Worm (Caenorhabditis elegans): ENCODE data around the gene nfx-1.
A peak's percentile ranks its signal among the peaks of the same experiment; 100 is the strongest.

nfx-1 gene

DNA sequence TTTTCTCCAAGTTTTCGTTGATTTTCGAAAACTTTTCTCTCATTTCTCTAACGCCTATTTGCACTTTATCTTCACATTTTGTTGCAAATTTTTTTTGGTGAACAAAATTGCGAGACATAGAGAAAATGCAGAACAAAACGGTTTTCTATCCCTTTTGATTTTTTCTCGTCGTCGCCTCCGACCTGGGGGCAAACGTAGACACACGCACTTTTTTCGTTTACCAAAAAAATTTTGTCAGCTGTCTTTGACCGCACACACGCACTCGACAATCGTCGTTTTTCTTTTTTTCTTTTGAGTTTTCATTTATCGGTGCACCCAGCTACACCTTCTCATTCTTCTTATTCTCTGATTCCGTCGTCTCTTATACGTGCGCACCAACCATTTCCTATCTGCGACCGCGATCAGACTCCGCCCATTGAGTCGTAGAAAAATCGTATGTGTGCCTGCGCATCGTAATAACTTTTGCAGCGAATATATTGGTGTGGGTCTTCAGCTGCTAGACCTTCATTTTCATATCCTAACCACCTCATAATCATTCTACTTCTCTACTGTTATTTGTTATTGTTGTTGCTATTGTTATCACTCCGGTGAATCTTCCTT lies 12.8 kb upstream of the nfx-1 start (continued):
- TF ChIP-seq aha-1 (tag; optimal IDR thresholded peaks at IDR 0.05), result no peak
- no peak for TF ChIP-seq nhr-28 (tag; optimal IDR thresholded peaks at IDR 0.05)
- no peak for TF ChIP-seq ceh-63 (GFP tag; optimal IDR thresholded peaks at IDR 0.05)
- peak in 1 of 2 experiments; percentile 58 for TF ChIP-seq mdl-1 (tag; optimal IDR thresholded peaks at IDR 0.05)
- no peak for TF ChIP-seq ztf-11 (tag; optimal IDR thresholded peaks at IDR 0.05)
- peak; percentile 59 for TF ChIP-seq nhr-47 (tag; optimal IDR thresholded peaks at IDR 0.05)
- TF ChIP-seq lin-39 (tag; optimal IDR thresholded peaks at IDR 0.05), result peak; percentile 80
- TF ChIP-seq isw-1 (GFP tag; IDR thresholded peaks at IDR 0.05), result no peak
- TF ChIP-seq unc-130 (tag; optimal IDR thresholded peaks at IDR 0.05), result peak; percentile 57
- TF ChIP-seq mef-2 (tag; optimal IDR thresholded peaks at IDR 0.05), result no peak
- TF ChIP-seq pag-3 (tag; optimal IDR thresholded peaks at IDR 0.05; ENCODE audit: borderline replicate concordance, insufficient read depth), result no peak
- no peak for TF ChIP-seq ama-1 (optimal IDR thresholded peaks at IDR 0.05)
- TF ChIP-seq nhr-19 (GFP tag; conservative IDR thresholded peaks at IDR 0.05), result peak; percentile 78
- TF ChIP-seq nhr-77 (tag; optimal IDR thresholded peaks at IDR 0.05), result peak; percentile 53
- peak in 1 of 2 experiments; percentile 45 for TF ChIP-seq efl-1 (optimal IDR thresholded peaks at IDR 0.05)
- TF ChIP-seq efl-1 (GFP tag; optimal IDR thresholded peaks at IDR 0.05 in 1 of 2), result peak in 1 of 2 experiments; percentile 88
- TF ChIP-seq skn-1 (tag; optimal IDR thresholded peaks at IDR 0.05), result peak; percentile 25
- no peak for TF ChIP-seq aly-2 (tag; optimal IDR thresholded peaks at IDR 0.05)
- TF ChIP-seq grh-1 (GFP tag; IDR thresholded peaks at IDR 0.05), result peak; percentile 57
- peak; percentile 61 to 81 for TF ChIP-seq lsy-2 (tag; optimal IDR thresholded peaks at IDR 0.05)
- TF ChIP-seq pax-3 (tag; optimal IDR thresholded peaks at IDR 0.05), result no peak
- peak; percentile 51 for TF ChIP-seq nhr-90 (tag; optimal IDR thresholded peaks at IDR 0.05; ENCODE audit: poor library complexity)
- no peak for TF ChIP-seq elt-2 (tag; optimal IDR thresholded peaks at IDR 0.05)
- peak; percentile 70 for TF ChIP-seq mep-1 (tag; optimal IDR thresholded peaks at IDR 0.05)
- TF ChIP-seq nhr-85 (tag), result peak; percentile 99
- TF ChIP-seq nhr-71 (tag; optimal IDR thresholded peaks at IDR 0.05), result peak; percentile 93
- peak; percentile 25 for TF ChIP-seq xbp-1 (tag; optimal IDR thresholded peaks at IDR 0.05)

DNA sequence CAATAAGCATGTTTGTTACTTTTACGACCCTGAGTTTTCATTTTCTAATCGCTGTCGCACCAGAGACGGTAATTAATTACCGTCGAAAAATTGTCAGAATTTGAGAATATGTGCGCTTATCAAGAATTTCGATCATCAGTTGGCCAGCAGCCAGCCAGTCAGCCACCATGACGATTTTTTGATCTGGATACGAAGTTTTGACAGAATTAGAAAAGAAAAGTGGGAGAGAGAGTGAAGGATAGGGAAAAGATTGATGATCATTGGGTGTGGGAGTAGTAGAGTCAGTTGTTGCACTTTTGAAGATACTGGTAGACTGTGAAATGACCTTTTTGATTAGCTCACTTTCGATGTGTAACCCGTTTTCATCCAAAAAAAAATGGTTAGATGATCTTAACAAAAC lies 10.8 kb upstream of the nfx-1 start:
- TF ChIP-seq irx-1 (tag; optimal IDR thresholded peaks at IDR 0.05) (peak; percentile 22), hlh-17 (GFP tag; optimal IDR thresholded peaks at IDR 0.05; ENCODE audit: borderline replicate concordance) (no peak), dpl-1 (GFP tag; optimal IDR thresholded peaks at IDR 0.05) (no peak), jun-1 (tag; optimal IDR thresholded peaks at IDR 0.05) (no peak), hpl-2 (GFP tag; optimal IDR thresholded peaks at IDR 0.05) (no peak), F16B12.6 (tag; optimal IDR thresholded peaks at IDR 0.05) (no peak), ceh-82 (tag; optimal IDR thresholded peaks at IDR 0.05) (no peak), dsc-1 (tag; optimal IDR thresholded peaks at IDR 0.05) (no peak), nhr-90 (tag; optimal IDR thresholded peaks at IDR 0.05; ENCODE audit: poor library complexity) (peak; percentile 31), ces-1 (GFP tag; optimal IDR thresholded peaks at IDR 0.05) (no peak), mab-9 (GFP tag; IDR thresholded peaks at IDR 0.05) (no peak), isw-1 (GFP tag; IDR thresholded peaks at IDR 0.05) (no peak), sup-37 (GFP tag; optimal IDR thresholded peaks at IDR 0.05) (no peak), ceh-90 (tag; optimal IDR thresholded peaks at IDR 0.05) (no peak), nhr-84 (tag; optimal IDR thresholded peaks at IDR 0.05) (no peak), nhr-12 (tag; optimal IDR thresholded peaks at IDR 0.05) (no peak), aha-1 (tag; optimal IDR thresholded peaks at IDR 0.05) (no peak), lin-13 (GFP tag; optimal IDR thresholded peaks at IDR 0.05) (no peak), zag-1 (tag; optimal IDR thresholded peaks at IDR 0.05) (no peak), tbx-2 (tag; optimal IDR thresholded peaks at IDR 0.05) (no peak), nhr-19 (GFP tag; conservative IDR thresholded peaks at IDR 0.05) (peak; percentile 35), C04F5.9 (tag; optimal IDR thresholded peaks at IDR 0.05) (no peak), fkh-8 (tag; optimal IDR thresholded peaks at IDR 0.05) (no peak), nhr-28 (tag; optimal IDR thresholded peaks at IDR 0.05) (no peak), ztf-4 (tag; optimal IDR thresholded peaks at IDR 0.05) (no peak), swsn-7 (tag; optimal IDR thresholded peaks at IDR 0.05) (peak; percentile 4), fkh-4 (tag; optimal IDR thresholded peaks at IDR 0.05; ENCODE audit: borderline replicate concordance) (no peak), unc-30 (tag; optimal IDR thresholded peaks at IDR 0.05) (no peak), tlp-1 (tag; optimal IDR thresholded peaks at IDR 0.05) (no peak), mef-2 (tag; optimal IDR thresholded peaks at IDR 0.05) (peak; percentile 21), pag-3 (tag; optimal IDR thresholded peaks at IDR 0.05; ENCODE audit: borderline replicate concordance, insufficient read depth) (no peak), mep-1 (tag; optimal IDR thresholded peaks at IDR 0.05) (peak; percentile 65), efl-3 (GFP tag; optimal IDR thresholded peaks at IDR 0.05) (peak; percentile 34)
